Fruit fly (Drosophila melanogaster) Kc167 (cell line): Measurements from ENCODE around the gene Tap42.

Experiments used
- Sin3A ChIP-seq: fragments of >200 bp; optimal IDR thresholded peaks from 2 replicates; lab custom pipeline; 2018; ENCODE audit warnings: missing external identifiers
- h ChIP-seq: fragments of >200 bp; optimal IDR thresholded peaks from 3 replicates; lab custom pipeline; 2018; ENCODE audit warnings: missing external identifiers
- psq ChIP-seq: fragments of >200 bp; optimal IDR thresholded peaks from 2 replicates; lab custom pipeline; 2017; ENCODE audit warnings: missing external identifiers
- ttk ChIP-seq: sonication (Bioruptor generic); optimal IDR thresholded peaks from 2 replicates; lab custom pipeline; 2017; ENCODE audit warnings: missing external identifiers

DNA sequence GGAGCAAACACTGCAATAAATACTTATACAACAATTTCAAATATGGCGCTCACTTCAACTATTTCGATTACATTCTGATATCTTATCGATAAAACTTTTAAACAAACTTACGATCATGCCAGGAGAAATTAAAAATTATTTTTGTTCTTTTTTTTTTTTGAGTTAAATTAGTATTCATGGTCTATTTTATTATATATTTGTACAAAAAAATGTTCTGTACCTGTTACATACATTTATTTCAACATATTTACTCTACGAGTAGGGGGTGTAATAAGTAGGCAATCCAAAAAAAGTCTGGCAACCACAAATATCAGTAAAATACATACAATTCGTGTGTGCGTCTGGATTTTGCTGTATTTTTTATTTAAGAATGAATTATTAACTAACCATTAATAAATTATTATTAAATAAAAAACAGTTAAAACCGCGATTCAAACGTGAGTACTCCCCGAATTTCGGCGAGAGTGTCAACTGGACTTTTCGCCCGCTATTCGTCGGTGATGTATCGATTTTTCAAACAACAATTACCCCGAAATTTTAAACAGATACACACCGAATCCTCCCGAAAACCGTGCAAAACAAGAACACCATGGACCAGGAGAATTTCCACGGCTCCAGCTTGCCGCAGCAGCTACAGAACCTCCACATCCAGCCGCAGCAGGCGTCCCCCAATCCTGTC, 15.1 kb downstream of the Tap42 start, which contains the start of gene loqs:
- TF ChIP-seq ttk (lab: Kevin White, UChicago) (no peak), h (lab: Kevin White, UChicago) (no peak), Sin3A (lab: Kevin White, UChicago) (no peak), psq (no peak)
